Worm (Caenorhabditis elegans) whole organism, L3 larva: Measurements from ENCODE around the gene C18H7.4.

ENCODE experiments used
- R02D3.7 ChIP-seq: fragments of 150-350 bp; optimal IDR thresholded peaks from 2 replicates; lab custom pipeline; 2014; ENCODE audit warnings: missing biosample characterization, missing genetic modification characterization
- ZK546.5 ChIP-seq: sonication (generic microtip); optimal IDR thresholded peaks from 2 replicates; lab custom pipeline; 2017; ENCODE audit warnings: missing biosample characterization, missing genetic modification characterization
- aly-2 ChIP-seq: fragments of 150-350 bp; optimal IDR thresholded peaks from 2 replicates; lab custom pipeline; 2014; ENCODE audit warnings: missing biosample characterization, missing genetic modification characterization
- ama-1 ChIP-seq: fragments of 150-350 bp; optimal IDR thresholded peaks from 2 replicates; lab custom pipeline; 2018
- ceh-28 ChIP-seq: fragments of 150-350 bp; optimal IDR thresholded peaks from 2 replicates; lab custom pipeline; 2014; ENCODE audit warnings: missing biosample characterization, missing genetic modification reagents, missing genetic modification characterization
- ceh-82 ChIP-seq: fragments of 150-350 bp; optimal IDR thresholded peaks from 2 replicates; lab custom pipeline; 2014; ENCODE audit warnings: missing biosample characterization, missing genetic modification characterization
- ceh-9 ChIP-seq: sonication (generic microtip); optimal IDR thresholded peaks from 2 replicates; lab custom pipeline; 2018; ENCODE audit warnings: missing biosample characterization, missing genetic modification characterization
- egl-27 ChIP-seq: sonication (generic microtip); optimal IDR thresholded peaks from 4 replicates; lab custom pipeline; 2017; ENCODE audit warnings: missing biosample characterization, missing genetic modification reagents, missing genetic modification characterization
- egl-5 ChIP-seq: fragments of 150-350 bp; optimal IDR thresholded peaks from 2 replicates; lab custom pipeline; 2017; ENCODE audit warnings: missing biosample characterization, missing genetic modification reagents, missing genetic modification characterization, inconsistent platforms
- elt-1 ChIP-seq: fragments of 150-350 bp; optimal IDR thresholded peaks from 2 replicates; lab custom pipeline; 2014; ENCODE audit warnings: missing biosample characterization, missing genetic modification characterization
- elt-2 ChIP-seq: sonication (generic microtip); optimal IDR thresholded peaks from 2 replicates; lab custom pipeline; 2016; ENCODE audit warnings: missing genetic modification reagents, mild to moderate bottlenecking, missing genetic modification characterization, missing compliant biosample characterization
- elt-3 ChIP-seq, 3 experiments: fragments of 150-350 bp in 1 of 3; sonication (generic microtip) in 2 of 3; optimal IDR thresholded peaks; 2 replicates in 2 of 3; 4 replicates in 1 of 3; lab custom pipeline; 2014 to 2017; ENCODE audit warnings: missing biosample characterization in 3 of 3, missing genetic modification characterization in 3 of 3
- eor-1 ChIP-seq, 2 experiments: fragments of 150-350 bp; optimal IDR thresholded peaks; 2 replicates each; lab custom pipeline; 2014 to 2018; ENCODE audit warnings: missing biosample characterization in 2 of 2, missing genetic modification characterization in 2 of 2
- fkh-10 ChIP-seq: sonication (generic microtip); optimal IDR thresholded peaks from 2 replicates; lab custom pipeline; 2017; ENCODE audit warnings: missing biosample characterization, missing genetic modification reagents, missing genetic modification characterization
- fkh-2 ChIP-seq: fragments of 150-350 bp; optimal IDR thresholded peaks from 2 replicates; lab custom pipeline; 2014; ENCODE audit warnings: missing biosample characterization, missing genetic modification reagents, missing genetic modification characterization
- fos-1 ChIP-seq: fragments of 150-350 bp; optimal IDR thresholded peaks from 2 replicates; lab custom pipeline; 2014; ENCODE audit warnings: missing biosample characterization, missing genetic modification characterization
- hmg-11 ChIP-seq: sonication (generic microtip); optimal IDR thresholded peaks from 2 replicates; lab custom pipeline; 2016; ENCODE audit warnings: missing genetic modification characterization, missing compliant biosample characterization
- jun-1 ChIP-seq: fragments of 150-350 bp; optimal IDR thresholded peaks from 2 replicates; lab custom pipeline; 2014; ENCODE audit warnings: missing biosample characterization, missing genetic modification reagents, missing genetic modification characterization
- lin-15B ChIP-seq: fragments of 150-350 bp; optimal IDR thresholded peaks from 2 replicates; lab custom pipeline; 2014; ENCODE audit warnings: missing biosample characterization, missing genetic modification characterization
- lin-39 ChIP-seq: fragments of 150-350 bp; optimal IDR thresholded peaks from 2 replicates; lab custom pipeline; 2018; ENCODE audit warnings: missing biosample characterization, missing genetic modification reagents, missing genetic modification characterization
- lsy-12 ChIP-seq: sonication (generic microtip); optimal IDR thresholded peaks from 2 replicates; lab custom pipeline; 2016; ENCODE audit warnings: mild to moderate bottlenecking, missing genetic modification characterization, missing compliant biosample characterization
- mdl-1 ChIP-seq: fragments of 150-350 bp; optimal IDR thresholded peaks from 2 replicates; lab custom pipeline; 2014; ENCODE audit warnings: missing biosample characterization, missing genetic modification characterization
- mml-1 ChIP-seq: fragments of 150-350 bp; sonication (generic microtip); optimal IDR thresholded peaks from 3 replicates; lab custom pipeline; 2014; ENCODE audit warnings: missing biosample characterization, missing genetic modification characterization
- nfya-1 ChIP-seq: sonication (generic microtip); optimal IDR thresholded peaks from 2 replicates; lab custom pipeline; 2017; ENCODE audit warnings: missing genetic modification characterization, mild to moderate bottlenecking, missing compliant biosample characterization, antibody characterized with exemption, moderate library complexity; ENCODE audit not compliant: insufficient read depth
- nhr-23 ChIP-seq: fragments of 150-350 bp; optimal IDR thresholded peaks from 2 replicates; lab custom pipeline; 2014; ENCODE audit warnings: missing biosample characterization, missing genetic modification reagents, missing genetic modification characterization
- nhr-25 ChIP-seq: sonication (generic microtip); optimal IDR thresholded peaks from 2 replicates; lab custom pipeline; 2017; ENCODE audit warnings: missing biosample characterization, missing genetic modification characterization
- nhr-28 ChIP-seq: fragments of 150-350 bp; optimal IDR thresholded peaks from 2 replicates; lab custom pipeline; 2014; ENCODE audit warnings: missing biosample characterization, missing genetic modification characterization
- nhr-43 ChIP-seq: sonication (generic microtip); optimal IDR thresholded peaks from 2 replicates; lab custom pipeline; 2016; ENCODE audit warnings: mild to moderate bottlenecking, missing genetic modification characterization, missing compliant biosample characterization; ENCODE audit not compliant: poor library complexity, severe bottlenecking
- nhr-67 ChIP-seq: fragments of 150-350 bp; optimal IDR thresholded peaks from 2 replicates; lab custom pipeline; 2014; ENCODE audit warnings: missing biosample characterization, missing genetic modification characterization
- nhr-76 ChIP-seq: fragments of 150-350 bp; sonication (generic microtip); optimal IDR thresholded peaks from 5 replicates; lab custom pipeline; 2014; ENCODE audit warnings: missing biosample characterization, missing genetic modification characterization
- nhr-77 ChIP-seq: fragments of 150-350 bp; optimal IDR thresholded peaks from 2 replicates; lab custom pipeline; 2014; ENCODE audit warnings: missing biosample characterization, missing genetic modification characterization
- pha-4 ChIP-seq: fragments of 150-350 bp; optimal IDR thresholded peaks from 2 replicates; lab custom pipeline; 2014; ENCODE audit warnings: missing biosample characterization, missing genetic modification reagents, missing genetic modification characterization
- pqm-1 ChIP-seq: fragments of 150-350 bp; optimal IDR thresholded peaks from 2 replicates; lab custom pipeline; 2017; ENCODE audit warnings: missing biosample characterization, missing genetic modification characterization, inconsistent platforms
- sea-2 ChIP-seq: fragments of 150-350 bp; sonication (generic microtip); optimal IDR thresholded peaks from 4 replicates; lab custom pipeline; 2014; ENCODE audit warnings: missing biosample characterization, missing genetic modification reagents, missing genetic modification characterization
- snpc-4 ChIP-seq: fragments of 150-350 bp; optimal IDR thresholded peaks from 2 replicates; lab custom pipeline; 2014; ENCODE audit warnings: missing biosample characterization, missing genetic modification characterization
- tbx-2 ChIP-seq: sonication (generic microtip); optimal IDR thresholded peaks from 2 replicates; lab custom pipeline; 2016; ENCODE audit warnings: mild to moderate bottlenecking, missing genetic modification characterization, missing compliant biosample characterization
- unc-39 ChIP-seq: sonication (generic microtip); optimal IDR thresholded peaks from 4 replicates; lab custom pipeline; 2017; ENCODE audit warnings: missing biosample characterization, missing genetic modification characterization
- unc-62 ChIP-seq: fragments of 150-350 bp; sonication (generic microtip); optimal IDR thresholded peaks from 4 replicates; lab custom pipeline; 2014; ENCODE audit warnings: missing biosample characterization, missing genetic modification reagents, missing genetic modification characterization
- zag-1 ChIP-seq: fragments of 150-350 bp; optimal IDR thresholded peaks from 2 replicates; lab custom pipeline; 2014; ENCODE audit warnings: missing biosample characterization, missing genetic modification characterization
- ztf-11 ChIP-seq: fragments of 150-350 bp; optimal IDR thresholded peaks from 2 replicates; lab custom pipeline; 2014; ENCODE audit warnings: missing biosample characterization, missing genetic modification characterization
- ztf-4 ChIP-seq: fragments of 150-350 bp; optimal IDR thresholded peaks from 2 replicates; lab custom pipeline; 2014; ENCODE audit warnings: missing biosample characterization, missing genetic modification characterization

C18H7.4 gene

ce11 chrIV:601595-601994 is 8.5 kb downstream of the C18H7.4 start, which contains the start of gene srt-59:
srt-59 (minus strand) TSS chrIV:601695.
- TF ChIP-seq mml-1 (tag; lab: Kevin White, UChicago) (no peak), nfya-1 (tag; lab: Kevin White, UChicago) (no peak), fkh-10 (no peak), ceh-28 (no peak), nhr-76 (no peak), fkh-2 (no peak), hmg-11 (tag; lab: Kevin White, UChicago) (no peak), elt-1 (tag; lab: Kevin White, UChicago) (no peak), unc-62 (GFP tag; lab: Kevin White, UChicago) (no peak), lsy-12 (tag; lab: Kevin White, UChicago) (no peak), pqm-1 (no peak)

- TF ChIP-seq sea-2 (GFP tag; lab: Kevin White, UChicago): no peak
- no peak for TF ChIP-seq lin-15B
- no peak for TF ChIP-seq mml-1 (tag; lab: Kevin White, UChicago)
- no peak for TF ChIP-seq ama-1 (lab: Kevin White, UChicago)
- TF ChIP-seq tbx-2: no peak
- no peak for TF ChIP-seq ztf-4 (tag; lab: Kevin White, UChicago)
- no peak for TF ChIP-seq fkh-2
- no peak for TF ChIP-seq egl-5 (tag; lab: Kevin White, UChicago)
- no peak for TF ChIP-seq ceh-82
- TF ChIP-seq unc-39 (tag; lab: Kevin White, UChicago): no peak
- TF ChIP-seq pqm-1: no peak
- TF ChIP-seq eor-1 (tag; optimal IDR thresholded peaks at IDR 0.05; lab: Kevin White, UChicago): no peak
- no peak for TF ChIP-seq nhr-76
- no peak for TF ChIP-seq R02D3.7 (tag; lab: Kevin White, UChicago)
- TF ChIP-seq ztf-11 (tag; lab: Kevin White, UChicago): no peak
- no peak for TF ChIP-seq ceh-9
- TF ChIP-seq egl-27: no peak
- TF ChIP-seq ZK546.5 (tag; lab: Kevin White, UChicago): no peak
Observed at ce11 chrIV:603543-603942, 10.4 kb downstream of the C18H7.4 start, which contains the start of gene prmt-4. prmt-4 (minus strand) TSS chrIV:603643.

- no peak for TF ChIP-seq nhr-77 (tag; lab: Kevin White, UChicago)
- no peak for TF ChIP-seq ceh-82
- TF ChIP-seq unc-62 (GFP tag; lab: Kevin White, UChicago): no peak
- TF ChIP-seq pha-4 (tag; lab: Kevin White, UChicago): no peak
- no peak for TF ChIP-seq tbx-2
- TF ChIP-seq egl-27: no peak
- no peak for TF ChIP-seq R02D3.7 (tag; lab: Kevin White, UChicago)
- no peak for TF ChIP-seq elt-3 (tag; optimal IDR thresholded peaks at IDR 0.05; lab: Kevin White, UChicago)
- no peak for TF ChIP-seq eor-1 (tag; optimal IDR thresholded peaks at IDR 0.05; lab: Kevin White, UChicago)
- no peak for TF ChIP-seq nhr-43 (tag; lab: Kevin White, UChicago)
- TF ChIP-seq lin-39: no peak
- no peak for TF ChIP-seq lin-15B
- TF ChIP-seq nhr-23 (tag; lab: Kevin White, UChicago): no peak
- TF ChIP-seq ceh-28: no peak
- TF ChIP-seq nhr-28 (tag; lab: Kevin White, UChicago): no peak
- TF ChIP-seq hmg-11 (tag; lab: Kevin White, UChicago): no peak
- no peak for TF ChIP-seq fkh-10
- TF ChIP-seq fkh-2: no peak
- TF ChIP-seq nhr-25: no peak
Observed at ce11 chrIV:604144-604543, 11.0 kb downstream of the C18H7.4 start, which contains the start of gene col-102. col-102 (plus strand) TSS chrIV:604444.

DNA sequence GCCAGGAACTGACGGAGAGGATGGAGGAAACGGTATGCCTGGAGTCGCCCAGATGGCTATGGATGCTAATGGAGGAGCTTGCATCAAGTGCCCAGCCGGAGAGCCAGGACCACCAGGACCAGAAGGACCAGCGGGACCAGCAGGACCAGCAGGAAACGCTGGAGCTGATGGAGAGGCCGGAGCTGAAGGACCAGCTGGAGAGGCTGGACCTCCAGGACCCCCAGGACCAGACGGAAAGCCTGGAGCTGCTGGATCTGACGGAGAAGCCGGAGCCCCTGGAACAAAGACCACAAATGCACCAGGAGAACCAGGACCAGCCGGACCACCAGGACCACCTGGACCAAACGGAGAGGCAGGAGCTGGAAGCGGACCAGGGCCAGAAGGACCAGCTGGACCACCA is 11.7 kb downstream of the C18H7.4 start:
- TF ChIP-seq lsy-12 (tag; lab: Kevin White, UChicago): no peak
- TF ChIP-seq ama-1 (lab: Kevin White, UChicago): no peak
- no peak for TF ChIP-seq nhr-23 (tag; lab: Kevin White, UChicago)
- no peak for TF ChIP-seq nhr-76
- no peak for TF ChIP-seq unc-62 (GFP tag; lab: Kevin White, UChicago)
- no peak for TF ChIP-seq R02D3.7 (tag; lab: Kevin White, UChicago)
- no peak for TF ChIP-seq aly-2 (tag; lab: Kevin White, UChicago)
- no peak for TF ChIP-seq elt-1 (tag; lab: Kevin White, UChicago)
- TF ChIP-seq hmg-11 (tag; lab: Kevin White, UChicago): no peak
- no peak for TF ChIP-seq lin-15B
- TF ChIP-seq mml-1 (tag; lab: Kevin White, UChicago): no peak
- TF ChIP-seq snpc-4 (tag; lab: Kevin White, UChicago): no peak
- no peak for TF ChIP-seq mdl-1 (tag; lab: Kevin White, UChicago)
- TF ChIP-seq nhr-67: no peak
- TF ChIP-seq zag-1 (tag; lab: Kevin White, UChicago): no peak
- TF ChIP-seq lin-39: no peak
- TF ChIP-seq elt-2 (tag; lab: Kevin White, UChicago): no peak
- no peak for TF ChIP-seq fos-1 (tag; lab: Kevin White, UChicago)
- TF ChIP-seq jun-1 (tag; lab: Kevin White, UChicago): no peak
